Fruit fly (Drosophila melanogaster) whole organism, embryonic: ENCODE results near the gene DhpD.

ENCODE experiments used
- Adf1 ChIP-seq: fragments of 200-800 bp; sonication (Bioruptor generic); IDR thresholded peaks from 2 replicates; pipeline ENCODE4 v1.3.6; 2022; ENCODE audit warnings: missing biosample characterization, missing genetic modification characterization
- Blimp-1 ChIP-seq: fragments of 200-800 bp; sonication (Bioruptor generic); optimal IDR thresholded peaks from 3 replicates; lab custom pipeline; 2018; ENCODE audit warnings: missing biosample characterization, missing genetic modification characterization, mild to moderate bottlenecking, moderate library complexity, missing genetic modification reagents
- CG10366 ChIP-seq: fragments of 200-800 bp; sonication (Bioruptor generic); IDR thresholded peaks from 2 replicates; pipeline ENCODE4 v1.3.6; 2022; ENCODE audit warnings: missing biosample characterization, missing genetic modification characterization
- CG10979 ChIP-seq: fragments of 200-800 bp; sonication (Bioruptor generic); optimal IDR thresholded peaks from 2 replicates; lab custom pipeline; 2018; ENCODE audit warnings: missing biosample characterization, mild to moderate bottlenecking, missing genetic modification characterization, moderate library complexity
- CG11695 ChIP-seq: fragments of 200-800 bp; sonication (Bioruptor generic); IDR thresholded peaks from 3 replicates; pipeline ENCODE4 v1.3.6; 2022; ENCODE audit warnings: missing biosample characterization, missing genetic modification characterization
- CG12104 ChIP-seq: fragments of 200-800 bp; sonication (Bioruptor generic); optimal IDR thresholded peaks from 3 replicates; lab custom pipeline; 2016; ENCODE audit warnings: missing biosample characterization, missing genetic modification characterization
- CG12155 ChIP-seq: fragments of 200-800 bp; sonication (Bioruptor generic); optimal IDR thresholded peaks from 3 replicates; lab custom pipeline; 2016; ENCODE audit warnings: missing biosample characterization, missing genetic modification characterization
- CG12744 ChIP-seq: fragments of 200-800 bp; sonication (Bioruptor generic); optimal IDR thresholded peaks from 2 replicates; lab custom pipeline; 2016; ENCODE audit warnings: missing biosample characterization, missing genetic modification characterization
- CG12942 ChIP-seq: fragments of 200-800 bp; sonication (Bioruptor generic); optimal IDR thresholded peaks from 3 replicates; lab custom pipeline; 2016; ENCODE audit warnings: missing biosample characterization, missing genetic modification characterization
- CG13624 ChIP-seq: fragments of 200-800 bp; sonication (Bioruptor generic); optimal IDR thresholded peaks from 2 replicates; lab custom pipeline; 2016; ENCODE audit warnings: missing biosample characterization, missing genetic modification characterization
- CG15011 ChIP-seq: fragments of 200-800 bp; sonication (Bioruptor generic); optimal IDR thresholded peaks from 3 replicates; lab custom pipeline; 2018; ENCODE audit warnings: missing biosample characterization, mild to moderate bottlenecking, missing genetic modification characterization
- CG16815 ChIP-seq: fragments of 200-800 bp; sonication (Bioruptor generic); optimal IDR thresholded peaks from 3 replicates; lab custom pipeline; 2017; ENCODE audit warnings: missing biosample characterization, mild to moderate bottlenecking, missing genetic modification characterization
- CG17359 ChIP-seq: fragments of 200-800 bp; sonication (Bioruptor generic); optimal IDR thresholded peaks from 3 replicates; lab custom pipeline; 2018; ENCODE audit warnings: missing biosample characterization, mild to moderate bottlenecking, missing genetic modification characterization, moderate library complexity
- CG17361 ChIP-seq: fragments of 200-800 bp; sonication (Bioruptor generic); IDR thresholded peaks from 3 replicates; pipeline ENCODE4 v1.3.6; 2022; ENCODE audit warnings: missing biosample characterization, missing genetic modification characterization
- CG31441 ChIP-seq: fragments of 200-800 bp; sonication (Bioruptor generic); IDR thresholded peaks from 2 replicates; pipeline ENCODE4 v1.3.6; 2022; ENCODE audit warnings: missing biosample characterization, missing genetic modification characterization
- CG3163 ChIP-seq: fragments of 200-800 bp; sonication (Bioruptor generic); optimal IDR thresholded peaks from 3 replicates; lab custom pipeline; 2016; ENCODE audit warnings: missing biosample characterization, missing genetic modification characterization
- CG32767 ChIP-seq: fragments of 200-800 bp; sonication (Bioruptor generic); IDR thresholded peaks from 2 replicates; pipeline ENCODE4 v1.3.6; 2022; ENCODE audit warnings: missing biosample characterization, missing genetic modification characterization
- CG3407 ChIP-seq: fragments of 200-800 bp; sonication (Bioruptor generic); optimal IDR thresholded peaks from 2 replicates; lab custom pipeline; 2018; ENCODE audit warnings: missing biosample characterization, mild to moderate bottlenecking, missing genetic modification characterization
- CG4404 ChIP-seq: fragments of 200-800 bp; sonication (Bioruptor generic); IDR thresholded peaks from 2 replicates; pipeline ENCODE4 v1.3.6; 2022; ENCODE audit warnings: missing biosample characterization, missing genetic modification characterization
- CG4707 ChIP-seq: fragments of 200-800 bp; sonication (Bioruptor generic); optimal IDR thresholded peaks from 2 replicates; lab custom pipeline; 2018; ENCODE audit warnings: missing biosample characterization, mild to moderate bottlenecking, missing genetic modification characterization, moderate library complexity
- CG6765 ChIP-seq: fragments of 200-800 bp; sonication (Bioruptor generic); optimal IDR thresholded peaks from 3 replicates; lab custom pipeline; 2017; ENCODE audit warnings: missing biosample characterization, mild to moderate bottlenecking, missing genetic modification characterization
- CG7786 ChIP-seq: fragments of 200-800 bp; sonication (Bioruptor generic); optimal IDR thresholded peaks from 2 replicates; lab custom pipeline; 2016; ENCODE audit warnings: missing biosample characterization, missing genetic modification characterization
- CG8478 ChIP-seq: fragments of >200 bp; optimal IDR thresholded peaks from 2 replicates; lab custom pipeline; 2018
- CG9797 ChIP-seq: fragments of 200-800 bp; sonication (Bioruptor generic); optimal IDR thresholded peaks from 3 replicates; lab custom pipeline; 2018; ENCODE audit warnings: missing biosample characterization, mild to moderate bottlenecking, missing genetic modification characterization
- CG9817 ChIP-seq: fragments of 200-800 bp; sonication (Bioruptor generic); optimal IDR thresholded peaks from 2 replicates; lab custom pipeline; 2018; ENCODE audit warnings: missing biosample characterization, mild to moderate bottlenecking, missing genetic modification characterization, moderate library complexity
- D19B ChIP-seq: fragments of 200-800 bp; sonication (Bioruptor generic); optimal IDR thresholded peaks from 2 replicates; lab custom pipeline; 2017; ENCODE audit warnings: missing biosample characterization, mild to moderate bottlenecking, missing genetic modification characterization
- Doc2 ChIP-seq: fragments of 200-800 bp; sonication (Bioruptor generic); IDR thresholded peaks from 2 replicates; pipeline ENCODE4 v1.3.6; 2022; ENCODE audit warnings: missing biosample characterization, missing genetic modification characterization
- Ets97D ChIP-seq: fragments of 200-800 bp; sonication (Bioruptor generic); optimal IDR thresholded peaks from 3 replicates; lab custom pipeline; 2016; ENCODE audit warnings: missing biosample characterization, missing genetic modification characterization
- Hand ChIP-seq: fragments of 200-800 bp; sonication (Bioruptor generic); optimal IDR thresholded peaks from 2 replicates; lab custom pipeline; 2017; ENCODE audit warnings: mild to moderate bottlenecking, missing biosample characterization, missing genetic modification reagents, missing genetic modification characterization
- HmgD ChIP-seq: fragments of 200-800 bp; sonication (Bioruptor generic); optimal IDR thresholded peaks from 3 replicates; lab custom pipeline; 2016; ENCODE audit warnings: missing biosample characterization, missing genetic modification characterization
- Hmr ChIP-seq: fragments of 200-800 bp; sonication (Bioruptor generic); optimal IDR thresholded peaks from 3 replicates; lab custom pipeline; 2017; ENCODE audit warnings: mild to moderate bottlenecking, missing biosample characterization, missing genetic modification reagents, missing genetic modification characterization
- Lim3 ChIP-seq: fragments of 200-800 bp; sonication (Bioruptor generic); IDR thresholded peaks from 2 replicates; pipeline ENCODE4 v1.3.6; 2022; ENCODE audit warnings: missing biosample characterization, missing genetic modification characterization
- Opbp ChIP-seq: fragments of 200-800 bp; sonication (Bioruptor generic); IDR thresholded peaks from 3 replicates; pipeline ENCODE4 v1.3.6; 2022; ENCODE audit warnings: missing biosample characterization, missing genetic modification characterization; ENCODE audit not compliant: partially characterized antibody
- Ravus ChIP-seq: fragments of 200-800 bp; sonication (Bioruptor generic); IDR thresholded peaks from 2 replicates; pipeline ENCODE4 v1.3.6; 2022; ENCODE audit warnings: missing biosample characterization, missing genetic modification characterization
- TFAM ChIP-seq: fragments of 200-800 bp; sonication (Bioruptor generic); optimal IDR thresholded peaks from 2 replicates; lab custom pipeline; 2017; ENCODE audit warnings: missing biosample characterization, missing genetic modification characterization, inconsistent platforms
- ap ChIP-seq: fragments of 200-800 bp; sonication (Bioruptor generic); IDR thresholded peaks from 2 replicates; pipeline ENCODE4 v1.3.6; 2022; ENCODE audit warnings: missing biosample characterization, missing genetic modification characterization
- ci ChIP-seq: fragments of 200-800 bp; sonication (Bioruptor generic); IDR thresholded peaks from 3 replicates; pipeline ENCODE4 v1.3.6; 2022; ENCODE audit warnings: missing biosample characterization, missing genetic modification characterization
- dmrt99B ChIP-seq: fragments of 200-800 bp; sonication (Bioruptor generic); optimal IDR thresholded peaks from 2 replicates; lab custom pipeline; 2018; ENCODE audit warnings: missing biosample characterization, mild to moderate bottlenecking, missing genetic modification characterization, moderate library complexity
- ewg ChIP-seq: fragments of 200-800 bp; sonication (Bioruptor generic); optimal IDR thresholded peaks from 3 replicates; lab custom pipeline; 2017; ENCODE audit warnings: mild to moderate bottlenecking, missing biosample characterization, missing genetic modification reagents, missing genetic modification characterization
- fru ChIP-seq: fragments of >200 bp; optimal IDR thresholded peaks from 2 replicates; lab custom pipeline; 2017
- ftz-f1 ChIP-seq: fragments of 200-800 bp; sonication (Bioruptor generic); optimal IDR thresholded peaks from 2 replicates; lab custom pipeline; 2016; ENCODE audit warnings: missing biosample characterization, missing genetic modification characterization
- gcm ChIP-seq: fragments of 200-800 bp; sonication (Bioruptor generic); optimal IDR thresholded peaks from 2 replicates; lab custom pipeline; 2019; ENCODE audit warnings: missing biosample characterization, mild to moderate bottlenecking, missing genetic modification characterization, moderate library complexity
- jigr1 ChIP-seq: fragments of 200-800 bp; sonication (Bioruptor generic); IDR thresholded peaks from 3 replicates; pipeline ENCODE4 v1.3.6; 2022; ENCODE audit warnings: missing biosample characterization, missing genetic modification characterization
- jing ChIP-seq: fragments of 200-800 bp; sonication (Bioruptor generic); optimal IDR thresholded peaks from 2 replicates; lab custom pipeline; 2018; ENCODE audit warnings: missing biosample characterization, mild to moderate bottlenecking, missing genetic modification characterization
- kay ChIP-seq: fragments of 200-800 bp; sonication (Bioruptor generic); optimal IDR thresholded peaks from 2 replicates; lab custom pipeline; 2016; ENCODE audit warnings: missing biosample characterization, missing genetic modification characterization
- lbe ChIP-seq: fragments of 200-800 bp; sonication (Bioruptor generic); optimal IDR thresholded peaks from 2 replicates; lab custom pipeline; 2016; ENCODE audit warnings: missing biosample characterization, mild to moderate bottlenecking, missing genetic modification characterization
- ro ChIP-seq: fragments of 200-800 bp; sonication (Bioruptor generic); IDR thresholded peaks from 2 replicates; pipeline ENCODE4 v1.3.6; 2022; ENCODE audit warnings: missing biosample characterization, missing genetic modification characterization
- sens-2 ChIP-seq: fragments of 200-800 bp; sonication (Bioruptor generic); IDR thresholded peaks from 2 replicates; pipeline ENCODE4 v1.3.6; 2022; ENCODE audit warnings: missing biosample characterization, missing genetic modification characterization
- seq ChIP-seq: fragments of 200-800 bp; sonication (Bioruptor generic); IDR thresholded peaks from 2 replicates; pipeline ENCODE4 v1.3.6; 2022; ENCODE audit warnings: missing biosample characterization, missing genetic modification characterization
- stc ChIP-seq: fragments of 200-800 bp; sonication (Bioruptor generic); IDR thresholded peaks from 2 replicates; pipeline ENCODE4 v1.3.6; 2022; ENCODE audit warnings: missing biosample characterization, missing genetic modification characterization
- sug ChIP-seq: fragments of 200-800 bp; optimal IDR thresholded peaks from 2 replicates; lab custom pipeline; 2019; ENCODE audit warnings: missing biosample characterization, mild to moderate bottlenecking, missing genetic modification characterization, moderate library complexity

Gene DhpD

dm6 chr3R:4214601-4215000, 14.4 kb downstream of the DhpD start:
- TF ChIP-seq Blimp-1, result peak; percentile 60
- no peak for TF ChIP-seq ro (GFP tag; lab: Robert Waterston, UW)

dm6 chr3R:4214038-4214437, 15.0 kb downstream of the DhpD start:
- TF ChIP-seq seq (peak; percentile 77), jing (peak; percentile 78), Hand (GFP tag; lab: Kevin White, UChicago) (no peak), CG10979 (tag; lab: Kevin White, UChicago) (peak; percentile 67), ci (GFP tag; lab: Robert Waterston, UW) (peak; percentile 95), Ets97D (no peak), CG10366 (GFP tag; lab: Robert Waterston, UW) (peak; percentile 91), sug (tag; lab: Kevin White, UChicago) (peak; percentile 23), CG12104 (GFP tag; lab: Kevin White, UChicago) (peak; percentile 20), ewg (GFP tag; lab: Kevin White, UChicago) (peak; percentile 66), CG16815 (GFP tag; lab: Kevin White, UChicago) (peak; percentile 42), Doc2 (GFP tag; lab: Robert Waterston, UW) (peak; percentile 66), CG6765 (GFP tag; lab: Kevin White, UChicago) (no peak), Lim3 (GFP tag; lab: Robert Waterston, UW) (peak; percentile 53; the same call in 1 of the 2 replicates), Opbp (GFP tag; lab: Robert Waterston, UW) (no peak), CG3163 (GFP tag; lab: Kevin White, UChicago) (peak; percentile 32), ap (GFP tag; lab: Robert Waterston, UW) (peak; percentile 83), CG9817 (tag; lab: Kevin White, UChicago) (peak; percentile 70), gcm (GFP tag; lab: Kevin White, UChicago) (peak; percentile 37), CG13624 (GFP tag; lab: Kevin White, UChicago) (peak; percentile 69), TFAM (GFP tag; lab: Kevin White, UChicago) (peak; percentile 14), CG4707 (GFP tag; lab: Kevin White, UChicago) (no peak), CG4404 (GFP tag; lab: Robert Waterston, UW) (peak; percentile 76), CG9797 (GFP tag; lab: Kevin White, UChicago) (no peak), D19B (GFP tag; lab: Kevin White, UChicago) (no peak), lbe (GFP tag; lab: Kevin White, UChicago) (no peak), CG31441 (peak; percentile 75), Adf1 (GFP tag; lab: Robert Waterston, UW) (peak; percentile 36; the same call in 1 of the 2 replicates), dmrt99B (tag; lab: Kevin White, UChicago) (peak; percentile 91), CG8478 (lab: Kevin White, UChicago) (no peak), CG3407 (peak; percentile 69), CG12942 (GFP tag; lab: Kevin White, UChicago) (peak; percentile 71), CG12744 (GFP tag; lab: Kevin White, UChicago) (no peak), Ravus (no peak), fru (lab: Kevin White, UChicago) (no peak), HmgD (peak; percentile 48), sens-2 (GFP tag; lab: Robert Waterston, UW) (peak; percentile 69), CG17361 (GFP tag; lab: Robert Waterston, UW) (peak; percentile 68; the same call in 1 of the 3 replicates), stc (GFP tag; lab: Robert Waterston, UW) (peak; percentile 88), ftz-f1 (GFP tag; lab: Kevin White, UChicago) (no peak), Hmr (GFP tag; lab: Kevin White, UChicago) (peak; percentile 62), CG7786 (GFP tag; lab: Kevin White, UChicago) (peak; percentile 65), CG32767 (GFP tag; lab: Robert Waterston, UW) (peak; percentile 41; the same call in 1 of the 2 replicates), CG11695 (GFP tag; lab: Robert Waterston, UW) (peak; percentile 83; the same call in 2 of the 3 replicates), jigr1 (GFP tag; lab: Robert Waterston, UW) (peak; percentile 83), kay (GFP tag; lab: Kevin White, UChicago) (peak; percentile 53), CG17359 (tag; lab: Kevin White, UChicago) (peak; percentile 87), CG15011 (no peak), CG12155 (GFP tag; lab: Kevin White, UChicago) (peak; percentile 48)
